Worm (Caenorhabditis elegans): Measurements from ENCODE around the gene inx-8.

- TF ChIP-seq unc-62 (GFP tag; optimal IDR thresholded peaks at IDR 0.05) (no peak), ceh-39 (tag; optimal IDR thresholded peaks at IDR 0.05) (no peak), snpc-4 (tag; optimal IDR thresholded peaks at IDR 0.05) (no peak), nhr-76 (tag; optimal IDR thresholded peaks at IDR 0.05) (no peak), M03D4.4 (tag; optimal IDR thresholded peaks at IDR 0.05) (no peak)
Measured at ce11 chrIV:11694143-11694542, 20.5 kb downstream of the inx-8 start, which contains the start of gene ZK792.7.
